Worm (Caenorhabditis elegans): ENCODE measurements around the gene ztf-1.

The ztf-1 gene

DNA sequence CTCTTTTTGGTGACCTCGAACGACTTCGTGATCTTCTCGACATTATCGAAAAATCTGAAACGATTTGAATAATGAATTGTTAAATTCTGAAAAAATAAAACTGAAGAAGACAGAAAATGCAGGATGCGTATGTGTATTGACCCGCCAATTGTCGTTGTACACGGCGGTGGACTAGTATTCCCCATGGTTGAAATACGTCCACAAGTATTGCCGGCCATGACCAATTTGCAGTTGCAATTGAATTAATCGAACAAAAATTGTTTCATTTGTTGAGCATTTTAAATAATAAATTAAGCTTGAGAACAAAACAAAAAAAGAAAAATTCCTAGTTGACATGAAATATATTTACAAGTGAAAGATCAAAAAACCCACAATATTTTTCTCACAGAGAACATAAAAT, 37.1 kb upstream of the ztf-1 start, which contains the start of gene F44E2.3 (continued):
- TF ChIP-seq elt-3 (tag; optimal IDR thresholded peaks at IDR 0.05) (no peak), xbp-1 (tag; optimal IDR thresholded peaks at IDR 0.05) (no peak), lir-3 (tag; optimal IDR thresholded peaks at IDR 0.05; ENCODE audit: poor library complexity) (peak; percentile 10), dpl-1 (GFP tag; optimal IDR thresholded peaks at IDR 0.05) (peak in 2 of 3 experiments; percentile 18 to 42), ceh-88 (GFP tag; IDR thresholded peaks at IDR 0.05) (no peak)

DNA sequence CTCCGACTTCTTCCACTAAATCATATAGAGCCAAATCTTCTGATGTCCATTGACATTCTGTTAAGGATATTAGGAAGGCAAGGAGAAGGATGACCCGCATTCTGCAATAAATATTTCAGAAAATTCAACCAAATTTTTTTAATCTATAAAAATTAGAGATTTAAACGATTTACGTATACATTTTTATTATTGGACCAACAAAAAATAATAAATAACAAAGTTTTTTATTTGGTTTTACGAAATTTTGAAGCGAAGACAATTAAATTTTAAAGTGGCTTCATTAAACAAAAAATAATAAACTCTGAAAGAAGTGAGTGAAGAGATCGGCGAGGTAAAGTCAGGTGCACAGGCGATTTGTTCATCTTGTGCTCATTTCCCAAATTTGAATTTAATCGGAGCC, 35.0 kb upstream of the ztf-1 start, which contains the start of gene F54F2.9:
TSS of gene F54F2.9 (minus strand) at position 101 of the 400 bp plus-strand sequence.
- TF ChIP-seq mef-2 (tag; optimal IDR thresholded peaks at IDR 0.05) (no peak), nhr-19 (GFP tag; conservative IDR thresholded peaks at IDR 0.05) (no peak), C04F5.9 (tag; optimal IDR thresholded peaks at IDR 0.05) (no peak), ceh-8 (GFP tag; optimal IDR thresholded peaks at IDR 0.05) (no peak), hlh-17 (GFP tag; optimal IDR thresholded peaks at IDR 0.05; ENCODE audit: borderline replicate concordance) (no peak), grh-1 (GFP tag; IDR thresholded peaks at IDR 0.05) (no peak), lin-13 (GFP tag; optimal IDR thresholded peaks at IDR 0.05) (no peak), aly-2 (tag; optimal IDR thresholded peaks at IDR 0.05) (no peak), alr-1 (tag; optimal IDR thresholded peaks at IDR 0.05; ENCODE audit: borderline replicate concordance) (no peak), nhr-85 (tag) (no peak), snu-23 (GFP tag; optimal IDR thresholded peaks at IDR 0.05) (no peak), blmp-1 (tag; optimal IDR thresholded peaks at IDR 0.05) (no peak), lir-3 (tag; optimal IDR thresholded peaks at IDR 0.05; ENCODE audit: poor library complexity) (no peak), fos-1 (tag; optimal IDR thresholded peaks at IDR 0.05) (no peak), ceh-90 (tag; optimal IDR thresholded peaks at IDR 0.05) (no peak), swsn-7 (tag; optimal IDR thresholded peaks at IDR 0.05) (no peak), nhr-11 (tag; optimal IDR thresholded peaks at IDR 0.05) (no peak), vab-15 (tag; optimal IDR thresholded peaks at IDR 0.05) (no peak)

DNA sequence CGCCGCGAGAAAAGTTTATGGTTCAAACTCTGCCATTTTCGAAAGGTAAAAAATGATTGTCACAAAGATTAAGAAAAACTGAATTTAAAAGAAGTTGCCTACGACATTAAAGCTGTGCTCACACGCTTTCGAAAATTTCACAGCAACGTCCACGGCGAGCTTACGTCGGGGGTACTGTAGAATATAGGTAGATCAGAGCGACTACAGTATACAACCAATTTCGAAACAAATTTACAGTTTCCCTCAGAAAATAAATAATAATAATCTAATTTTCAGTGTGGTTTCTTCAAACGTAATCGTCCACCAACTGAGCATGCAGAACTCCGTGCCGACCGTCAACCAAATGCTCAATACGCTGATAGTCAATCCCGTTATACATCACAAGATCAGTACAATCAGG, 32.4 kb upstream of the ztf-1 start:
- TF ChIP-seq mab-9 (GFP tag; IDR thresholded peaks at IDR 0.05) (no peak), hlh-17 (GFP tag; optimal IDR thresholded peaks at IDR 0.05; ENCODE audit: borderline replicate concordance) (no peak), efl-3 (GFP tag; optimal IDR thresholded peaks at IDR 0.05) (no peak), pax-3 (tag; optimal IDR thresholded peaks at IDR 0.05) (no peak), zip-4 (GFP tag; optimal IDR thresholded peaks at IDR 0.05) (no peak), unc-130 (tag; optimal IDR thresholded peaks at IDR 0.05) (no peak), pqm-1 (tag; optimal IDR thresholded peaks at IDR 0.05) (no peak), efl-1 (optimal IDR thresholded peaks at IDR 0.05) (no peak), efl-1 (GFP tag; optimal IDR thresholded peaks at IDR 0.05 in 1 of 2) (no peak), blmp-1 (tag; optimal IDR thresholded peaks at IDR 0.05) (no peak), egl-13 (tag; optimal IDR thresholded peaks at IDR 0.05) (no peak), C04F5.9 (tag; optimal IDR thresholded peaks at IDR 0.05) (no peak), F16B12.6 (tag; optimal IDR thresholded peaks at IDR 0.05) (no peak), elt-2 (tag; optimal IDR thresholded peaks at IDR 0.05) (no peak)

DNA sequence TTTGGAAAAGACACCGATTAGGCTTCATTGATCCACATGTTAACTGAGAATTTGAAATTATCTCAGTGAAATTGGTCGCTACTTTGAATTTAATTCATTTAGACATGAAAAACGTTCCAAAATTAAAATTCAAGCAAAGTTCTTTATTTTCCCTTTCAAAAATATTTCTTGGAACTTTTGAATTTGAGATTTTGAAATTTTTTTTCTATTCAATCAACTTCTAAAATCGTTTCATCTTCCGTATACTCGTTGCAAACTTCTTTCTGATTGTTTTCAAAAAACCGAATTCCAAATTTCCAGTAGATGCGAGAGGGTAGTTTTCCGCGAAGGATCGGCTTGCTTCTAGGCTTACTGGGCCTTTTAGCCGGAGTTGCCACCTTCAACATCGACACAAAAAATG, 26.4 kb upstream of the ztf-1 start, which contains the start of gene pat-2:
TSS of gene pat-2 (plus strand) at position 301 of the 400 bp plus-strand sequence.
- no peak for TF ChIP-seq xbp-1 (tag; optimal IDR thresholded peaks at IDR 0.05)

DNA sequence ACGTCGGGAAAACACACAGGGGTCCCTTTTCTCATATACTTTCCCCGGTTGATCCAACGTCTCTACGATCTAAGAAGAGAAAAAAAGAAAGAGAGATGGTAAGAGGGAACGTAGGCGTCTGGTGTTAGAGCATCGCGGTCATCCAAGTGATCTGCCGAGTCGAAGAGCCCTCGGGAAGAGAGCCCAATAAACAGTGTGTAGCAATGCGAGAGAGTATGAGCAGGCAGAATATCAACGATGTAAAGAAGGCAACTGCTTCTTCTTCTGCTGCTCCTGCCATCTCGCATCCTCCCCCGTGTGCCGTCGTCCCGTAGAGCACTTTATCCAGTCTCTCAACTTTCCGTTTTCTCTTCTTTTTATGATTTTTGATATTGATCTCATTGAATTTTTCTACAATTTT, 23.5 kb upstream of the ztf-1 start:
- TF ChIP-seq C04F5.9 (tag; optimal IDR thresholded peaks at IDR 0.05) (no peak), unc-98 (GFP tag; IDR thresholded peaks at IDR 0.05) (no peak), lin-13 (GFP tag; optimal IDR thresholded peaks at IDR 0.05) (no peak), sptf-1 (tag; optimal IDR thresholded peaks at IDR 0.05) (no peak), xbp-1 (tag; optimal IDR thresholded peaks at IDR 0.05) (no peak), lin-14 (GFP tag; optimal IDR thresholded peaks at IDR 0.05) (peak; percentile 67), lin-35 (GFP tag; optimal IDR thresholded peaks at IDR 0.05) (peak in 1 of 2 experiments; percentile 25), hpl-2 (GFP tag; optimal IDR thresholded peaks at IDR 0.05) (no peak), unc-130 (tag; optimal IDR thresholded peaks at IDR 0.05) (peak; percentile 36), nhr-71 (tag; optimal IDR thresholded peaks at IDR 0.05) (peak; percentile 58), rnt-1 (tag; optimal IDR thresholded peaks at IDR 0.05) (peak; percentile 56), efl-1 (optimal IDR thresholded peaks at IDR 0.05) (peak in 1 of 2 experiments; percentile 15), efl-1 (GFP tag; optimal IDR thresholded peaks at IDR 0.05 in 1 of 2) (peak in 1 of 2 experiments; percentile 89), grh-1 (GFP tag; IDR thresholded peaks at IDR 0.05) (no peak), lsy-2 (tag; optimal IDR thresholded peaks at IDR 0.05) (peak in 1 of 2 experiments; percentile 40), pqm-1 (tag; optimal IDR thresholded peaks at IDR 0.05) (no peak), ceh-63 (GFP tag; optimal IDR thresholded peaks at IDR 0.05) (no peak), zip-4 (GFP tag; optimal IDR thresholded peaks at IDR 0.05) (no peak), pag-3 (tag; optimal IDR thresholded peaks at IDR 0.05; ENCODE audit: borderline replicate concordance, insufficient read depth) (peak; percentile 95), snu-23 (GFP tag; optimal IDR thresholded peaks at IDR 0.05) (peak; percentile 35)
